Worm (Caenorhabditis elegans) whole organism, L4/young adult: ENCODE measurements around the gene fut-4.

Experiments used
- W03F9.2 ChIP-seq: fragments of 150-350 bp; optimal IDR thresholded peaks from 2 replicates; lab custom pipeline; 2014; ENCODE audit warnings: missing biosample characterization, missing genetic modification characterization
- dao-5 ChIP-seq: sonication (generic microtip); optimal IDR thresholded peaks from 2 replicates; lab custom pipeline; 2016; ENCODE audit warnings: missing genotype, missing genetic modification characterization, moderate library complexity, missing compliant biosample characterization
- him-1 ChIP-seq: sonication (generic microtip); optimal IDR thresholded peaks from 2 replicates; lab custom pipeline; 2016; ENCODE audit warnings: missing genotype, missing genetic modification reagents, missing genetic modification characterization, missing compliant biosample characterization

The fut-4 gene

ce11 chrII:2822435-2822920, at the start of gene fut-4, which contains the start of gene K12H6.10:
Gene fut-4, minus strand, starts transcription at chrII:2822535.
Gene K12H6.10, plus strand, starts transcription at chrII:2822870.
- no peak for TF ChIP-seq dao-5
- no peak for TF ChIP-seq W03F9.2 (tag; lab: Kevin White, UChicago)
- TF ChIP-seq him-1 (tag; lab: Kevin White, UChicago): no peak

DNA sequence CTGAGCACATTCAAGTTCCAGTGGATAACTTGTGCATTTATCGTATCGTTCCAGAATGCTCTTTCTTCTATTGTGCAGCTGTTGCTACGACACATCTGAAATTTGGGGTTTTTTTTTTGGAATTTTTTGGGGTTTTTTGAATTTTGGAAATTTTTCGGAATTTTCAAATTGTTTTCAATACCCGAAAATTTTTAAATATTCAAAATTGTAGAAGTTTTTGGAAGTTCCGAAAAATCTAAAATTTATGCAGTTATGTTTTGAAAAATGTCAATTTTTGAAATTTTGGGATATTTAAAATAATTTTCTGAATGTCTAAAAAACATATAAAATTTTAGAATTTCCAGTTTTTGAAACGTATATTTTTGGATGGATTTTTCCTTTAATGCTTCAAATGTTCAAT, 49.5 kb upstream of the fut-4 start, which contains the start of gene Y110A2AL.10:
TSS of gene Y110A2AL.10 (minus strand) at position 101 of the 400 bp plus-strand sequence.
- no peak for TF ChIP-seq him-1 (tag; lab: Kevin White, UChicago)
- no peak for TF ChIP-seq W03F9.2 (tag; lab: Kevin White, UChicago)
- TF ChIP-seq dao-5: no peak

ce11 chrII:2867701-2868100, 45.4 kb upstream of the fut-4 start, which contains the start of gene Y110A2AL.2:
Gene Y110A2AL.2, plus strand, starts transcription at chrII:2868001.
- TF ChIP-seq dao-5 (no peak), him-1 (tag; lab: Kevin White, UChicago) (no peak), W03F9.2 (tag; lab: Kevin White, UChicago) (no peak)

DNA sequence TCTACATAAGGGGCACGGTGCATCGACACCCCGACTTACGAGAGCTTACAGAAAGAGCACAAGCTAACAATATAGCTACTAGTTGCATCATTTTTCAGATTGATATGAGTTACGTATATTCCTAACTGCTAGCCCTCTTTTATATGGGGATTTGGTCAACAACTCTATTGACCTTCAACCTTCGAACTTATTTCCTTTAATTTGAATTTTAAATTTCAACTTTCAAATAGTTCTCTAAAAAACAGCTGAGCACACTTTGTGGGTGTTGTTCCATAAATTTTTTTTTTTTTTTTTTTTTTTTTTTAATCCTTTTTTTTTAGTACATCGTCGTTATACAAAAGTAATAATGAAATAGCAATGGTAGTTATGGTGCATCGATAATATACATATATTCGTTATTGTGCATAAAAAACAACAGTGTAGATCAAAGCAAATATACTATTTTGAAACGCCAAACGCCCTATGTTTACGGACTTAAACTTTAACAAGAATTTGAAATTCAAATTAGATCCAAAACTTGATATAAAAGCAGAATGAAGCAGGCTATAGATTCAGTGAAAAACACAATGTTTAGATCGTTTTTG, 44.3 kb upstream of the fut-4 start, which contains the start of the genes Y110A2AL.9 and Y110A2AL.3:
TSS of gene Y110A2AL.9 (minus strand) at position 101 of the 584 bp plus-strand sequence.
TSS of gene Y110A2AL.3 (plus strand) at position 534 of the 584 bp plus-strand sequence.
- TF ChIP-seq dao-5 (no peak), him-1 (tag; lab: Kevin White, UChicago) (no peak), W03F9.2 (tag; lab: Kevin White, UChicago) (no peak)

DNA sequence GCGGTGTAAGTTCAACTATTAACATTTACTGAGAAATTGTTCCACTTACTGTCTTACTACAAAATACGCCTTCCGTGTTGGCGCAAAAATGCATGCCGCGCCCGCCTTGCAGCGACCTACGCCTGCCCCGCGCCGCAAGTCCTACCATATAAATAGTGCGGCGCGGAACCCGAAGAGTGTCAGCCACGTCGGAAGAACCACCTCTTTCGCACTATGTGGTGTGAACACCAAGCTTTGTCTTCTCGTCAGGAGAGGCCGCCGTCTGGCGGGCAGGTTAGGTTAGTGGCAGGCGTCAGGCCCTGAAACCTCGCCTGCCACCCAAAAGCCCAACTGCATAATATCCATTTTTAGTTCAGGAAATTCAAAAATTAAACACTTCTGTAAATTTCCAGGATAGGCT, 43.0 kb upstream of the fut-4 start:
- no peak for TF ChIP-seq dao-5
- no peak for TF ChIP-seq W03F9.2 (tag; lab: Kevin White, UChicago)
- no peak for TF ChIP-seq him-1 (tag; lab: Kevin White, UChicago)

ce11 chrII:2864229-2864628, 41.9 kb upstream of the fut-4 start, which contains the start of gene Y110A2AL.5:
Gene Y110A2AL.5, plus strand, starts transcription at chrII:2864529.
- TF ChIP-seq W03F9.2 (tag; lab: Kevin White, UChicago) (no peak), dao-5 (no peak), him-1 (tag; lab: Kevin White, UChicago) (no peak)

DNA sequence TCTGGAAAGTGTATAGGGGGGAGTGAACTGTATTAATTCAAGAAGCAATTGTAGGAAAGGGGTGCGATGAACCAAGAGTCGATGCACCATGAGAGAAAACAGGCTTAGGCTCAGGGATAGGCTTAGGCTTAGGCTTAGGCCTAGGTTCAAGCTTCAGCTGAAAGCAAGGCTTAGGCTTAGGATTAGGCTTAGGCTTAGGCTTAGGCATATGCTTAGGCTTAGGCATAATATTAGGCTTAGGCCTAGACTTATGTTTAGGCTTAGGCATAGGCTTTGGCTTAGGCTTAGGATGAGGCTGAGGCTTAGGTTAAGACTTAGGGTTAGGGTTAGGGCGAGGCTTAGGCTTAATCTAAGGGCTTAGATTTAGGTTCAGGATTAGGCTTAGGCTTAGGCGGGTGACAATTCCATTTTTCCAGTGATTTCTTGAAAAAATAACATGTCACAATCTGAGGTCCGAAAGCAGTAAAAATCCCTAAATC, 40.3 kb upstream of the fut-4 start:
- no peak for TF ChIP-seq him-1 (tag; lab: Kevin White, UChicago)
- no peak for TF ChIP-seq W03F9.2 (tag; lab: Kevin White, UChicago)
- TF ChIP-seq dao-5: no peak

DNA sequence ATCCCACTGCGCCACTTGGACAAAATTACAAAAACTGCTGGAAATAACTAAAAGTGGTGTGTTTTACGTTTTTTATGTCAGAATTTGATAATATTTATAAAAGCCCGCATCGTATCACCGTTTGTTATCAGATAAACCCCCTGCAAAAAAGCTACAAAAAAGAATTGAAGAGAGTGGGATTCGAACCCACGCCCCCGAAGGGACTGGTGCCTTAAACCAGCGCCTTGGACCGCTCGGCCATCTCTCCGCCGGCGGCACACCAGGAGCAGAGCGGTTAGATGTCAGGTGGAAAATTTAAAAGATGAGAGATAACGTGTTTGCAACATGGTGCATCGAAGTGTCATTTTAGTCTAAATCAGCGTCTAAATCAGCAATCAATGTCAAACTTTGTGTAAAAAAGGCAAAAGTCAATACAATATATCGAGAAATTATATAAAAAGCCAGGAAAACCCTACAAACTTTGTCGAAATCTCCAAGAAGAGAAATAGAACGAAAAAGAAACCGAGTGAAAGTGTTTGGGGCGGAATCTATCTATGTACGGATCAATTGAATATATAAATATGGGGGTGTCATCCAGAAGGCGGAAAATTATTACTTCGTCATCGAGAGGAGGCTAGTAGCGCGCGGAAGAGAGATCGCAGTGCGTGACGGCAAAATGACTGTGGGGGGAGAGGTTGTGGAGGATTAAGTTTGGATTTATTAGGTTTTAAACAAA, 39.2 kb upstream of the fut-4 start:
- TF ChIP-seq W03F9.2 (tag; lab: Kevin White, UChicago) (no peak), him-1 (tag; lab: Kevin White, UChicago) (no peak), dao-5 (peak; percentile 6)

DNA sequence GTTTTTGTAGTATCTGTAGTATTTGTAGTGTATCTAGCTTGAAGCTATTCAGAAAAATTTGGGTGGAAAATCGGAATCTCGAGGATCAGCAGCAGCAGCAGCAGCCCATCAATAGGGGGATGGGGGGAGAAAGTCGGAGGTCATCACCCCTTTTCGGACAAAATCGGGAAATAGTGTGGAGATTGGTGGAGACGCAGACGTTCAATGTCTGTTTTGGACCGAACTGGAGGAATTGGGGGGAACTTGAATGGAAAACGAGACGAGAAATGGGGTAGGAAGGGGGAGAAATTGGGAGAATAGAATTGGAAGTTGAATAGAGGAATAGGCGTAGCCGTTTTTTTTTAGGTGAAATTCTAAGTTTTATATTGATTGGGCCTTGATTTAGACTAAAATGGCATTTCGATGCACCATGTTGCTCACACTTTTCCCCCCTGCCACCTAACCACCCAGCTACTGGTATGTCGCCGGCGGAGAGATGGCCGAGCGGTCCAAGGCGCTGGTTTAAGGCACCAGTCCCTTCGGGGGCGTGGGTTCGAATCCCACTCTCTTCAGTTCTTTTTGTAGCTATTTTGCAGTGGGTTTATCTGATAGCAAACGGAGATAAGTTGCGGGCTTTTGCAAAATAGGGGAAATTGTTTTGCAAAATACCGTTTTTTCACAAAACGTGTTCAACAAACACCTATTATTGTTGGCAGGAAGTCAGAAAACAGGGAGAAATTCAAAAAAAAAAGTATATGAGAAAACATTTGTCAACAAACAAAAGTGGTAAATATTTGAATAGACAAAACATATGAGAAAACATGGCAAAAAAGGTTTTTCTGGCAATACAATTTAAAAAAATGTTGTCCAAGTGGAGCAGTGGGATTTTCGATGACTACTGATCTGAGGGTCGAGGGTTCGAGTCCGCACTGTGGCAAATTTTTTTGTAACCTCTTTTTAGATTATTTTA, 37.8 kb upstream of the fut-4 start:
- TF ChIP-seq dao-5 (peak; percentile 26), him-1 (tag; lab: Kevin White, UChicago) (no peak)

- TF ChIP-seq W03F9.2 (tag; lab: Kevin White, UChicago) (no peak), him-1 (tag; lab: Kevin White, UChicago) (no peak), dao-5 (no peak)
These were observed 37.0 kb upstream of the fut-4 start for ce11 chrII:2859315-2859714.

DNA sequence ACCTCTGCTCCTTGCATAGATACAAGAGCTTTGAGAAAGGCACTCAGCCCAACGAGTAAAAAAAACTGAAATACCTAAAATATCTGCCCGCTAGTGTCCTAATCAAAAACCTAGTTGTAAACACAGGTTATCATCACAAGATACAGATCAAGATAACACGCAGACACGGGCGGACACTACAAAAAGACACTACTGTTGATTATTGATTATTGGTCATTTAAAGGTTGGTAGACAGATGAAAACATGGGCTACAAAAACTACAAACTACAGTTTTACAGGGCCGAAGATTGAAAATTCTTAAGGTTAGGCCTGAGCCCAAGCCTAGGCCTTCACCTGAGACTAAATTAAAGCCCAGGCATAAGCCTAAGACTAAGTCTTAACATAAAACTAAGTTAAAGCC, 36.5 kb upstream of the fut-4 start:
- TF ChIP-seq him-1 (tag; lab: Kevin White, UChicago) (no peak), dao-5 (no peak), W03F9.2 (tag; lab: Kevin White, UChicago) (no peak)

DNA sequence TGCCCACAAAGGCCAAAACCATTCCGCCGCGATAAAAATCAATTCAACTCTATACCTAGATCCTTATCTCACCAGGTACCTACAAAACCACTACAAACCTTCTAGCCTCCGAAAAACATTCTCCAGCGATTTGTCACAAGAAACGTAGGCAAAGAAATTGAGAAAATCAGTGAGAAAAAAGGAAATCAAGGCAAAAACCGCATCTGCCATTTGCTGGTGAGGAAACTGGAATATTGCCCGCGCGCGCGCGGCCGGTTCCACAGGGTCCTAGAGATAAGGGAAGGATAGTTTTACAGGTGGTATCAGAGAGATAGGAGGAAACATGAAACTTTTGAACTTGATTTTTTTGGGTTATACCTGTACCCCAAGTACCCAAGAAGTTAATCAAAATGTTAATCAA, 35.2 kb upstream of the fut-4 start:
- TF ChIP-seq dao-5: no peak
- TF ChIP-seq W03F9.2 (tag; lab: Kevin White, UChicago): no peak
- TF ChIP-seq him-1 (tag; lab: Kevin White, UChicago): no peak

- TF ChIP-seq him-1 (tag; lab: Kevin White, UChicago) (no peak), dao-5 (no peak), W03F9.2 (tag; lab: Kevin White, UChicago) (no peak)
These were observed 33.8 kb upstream of the fut-4 start for ce11 chrII:2856114-2856513.
